Fruit fly (Drosophila melanogaster) whole organism, embryonic: ENCODE data around the gene Tomosyn.

ENCODE experiments used
- Atf-2 ChIP-seq: fragments of 200-800 bp; sonication (Bioruptor generic); optimal IDR thresholded peaks from 2 replicates; lab custom pipeline; 2016; ENCODE audit warnings: missing biosample characterization, missing genetic modification characterization
- Atf6 ChIP-seq: fragments of 200-800 bp; sonication (Bioruptor generic); IDR thresholded peaks from 2 replicates; pipeline ENCODE4 v1.3.6; 2022; ENCODE audit warnings: missing biosample characterization, missing genetic modification characterization
- Bdp1 ChIP-seq: fragments of 200-800 bp; sonication (Bioruptor generic); optimal IDR thresholded peaks from 3 replicates; lab custom pipeline; 2016; ENCODE audit warnings: missing biosample characterization, missing genetic modification characterization
- CG10147 ChIP-seq: fragments of 200-800 bp; sonication (Bioruptor generic); optimal IDR thresholded peaks from 2 replicates; lab custom pipeline; 2019; ENCODE audit warnings: missing biosample characterization, mild to moderate bottlenecking, missing genetic modification characterization, moderate library complexity
- CG10274 ChIP-seq: fragments of 200-800 bp; sonication (Bioruptor generic); optimal IDR thresholded peaks from 3 replicates; lab custom pipeline; 2017; ENCODE audit warnings: missing biosample characterization, mild to moderate bottlenecking, missing genetic modification characterization
- CG12236 ChIP-seq: fragments of 200-800 bp; sonication (Bioruptor generic); optimal IDR thresholded peaks from 2 replicates; lab custom pipeline; 2016; ENCODE audit warnings: missing biosample characterization, missing genetic modification characterization
- CG12299 ChIP-seq: fragments of 200-800 bp; sonication (Bioruptor generic); optimal IDR thresholded peaks from 2 replicates; lab custom pipeline; 2018; ENCODE audit warnings: missing biosample characterization, mild to moderate bottlenecking, missing genetic modification characterization
- CG12744 ChIP-seq: fragments of 200-800 bp; sonication (Bioruptor generic); optimal IDR thresholded peaks from 2 replicates; lab custom pipeline; 2016; ENCODE audit warnings: missing biosample characterization, missing genetic modification characterization
- CG15269 ChIP-seq: fragments of 200-800 bp; sonication (Bioruptor generic); optimal IDR thresholded peaks from 2 replicates; lab custom pipeline; 2018; ENCODE audit warnings: missing biosample characterization, mild to moderate bottlenecking, missing genetic modification characterization, moderate library complexity
- CG16815 ChIP-seq: fragments of 200-800 bp; sonication (Bioruptor generic); optimal IDR thresholded peaks from 3 replicates; lab custom pipeline; 2017; ENCODE audit warnings: missing biosample characterization, mild to moderate bottlenecking, missing genetic modification characterization
- CG17612 ChIP-seq: fragments of 200-800 bp; sonication (Bioruptor generic); IDR thresholded peaks from 2 replicates; pipeline ENCODE4 v1.3.6; 2022; ENCODE audit warnings: missing biosample characterization, missing genetic modification characterization
- CG3407 ChIP-seq: fragments of 200-800 bp; sonication (Bioruptor generic); optimal IDR thresholded peaks from 2 replicates; lab custom pipeline; 2018; ENCODE audit warnings: missing biosample characterization, mild to moderate bottlenecking, missing genetic modification characterization
- CG34422 ChIP-seq: fragments of 200-800 bp; sonication (Bioruptor generic); IDR thresholded peaks from 3 replicates; pipeline ENCODE4 v1.3.6; 2022; ENCODE audit warnings: missing biosample characterization, missing genetic modification characterization
- CG3838 ChIP-seq: fragments of 200-800 bp; sonication (Bioruptor generic); optimal IDR thresholded peaks from 3 replicates; lab custom pipeline; 2016; ENCODE audit warnings: missing biosample characterization, missing genetic modification characterization
- CG43689 ChIP-seq: fragments of 200-800 bp; sonication (Bioruptor generic); IDR thresholded peaks from 2 replicates; pipeline ENCODE4 v1.3.6; 2022; ENCODE audit warnings: missing biosample characterization, missing genetic modification characterization
- CG4404 ChIP-seq: fragments of 200-800 bp; sonication (Bioruptor generic); IDR thresholded peaks from 2 replicates; pipeline ENCODE4 v1.3.6; 2022; ENCODE audit warnings: missing biosample characterization, missing genetic modification characterization
- CG5180 ChIP-seq: fragments of 200-800 bp; sonication (Bioruptor generic); optimal IDR thresholded peaks from 3 replicates; lab custom pipeline; 2017; ENCODE audit warnings: missing biosample characterization, missing genetic modification characterization, mild to moderate bottlenecking, moderate library complexity, missing genetic modification reagents
- CG9932 ChIP-seq: fragments of 200-800 bp; sonication (Bioruptor generic); IDR thresholded peaks from 2 replicates; pipeline ENCODE4 v1.3.6; 2022; ENCODE audit warnings: missing biosample characterization, missing genetic modification characterization
- D19A ChIP-seq: fragments of 200-800 bp; optimal IDR thresholded peaks from 3 replicates; lab custom pipeline; 2019; ENCODE audit warnings: missing biosample characterization, mild to moderate bottlenecking, missing genetic modification characterization, moderate library complexity
- Dbx ChIP-seq: fragments of 200-800 bp; sonication (Bioruptor generic); IDR thresholded peaks from 3 replicates; pipeline ENCODE4 v1.3.6; 2022; ENCODE audit warnings: missing biosample characterization, missing genetic modification characterization
- GATAe ChIP-seq: fragments of 200-800 bp; sonication (Bioruptor generic); conservative IDR thresholded peaks from 2 replicates; pipeline ENCODE4 v1.3.6; 2022; ENCODE audit warnings: missing biosample characterization, missing genetic modification characterization
- Gsc ChIP-seq: fragments of 200-800 bp; sonication (Bioruptor generic); IDR thresholded peaks from 2 replicates; pipeline ENCODE4 v1.3.6; 2022; ENCODE audit warnings: missing biosample characterization, missing genetic modification characterization
- Hr51 ChIP-seq, 2 experiments: fragments of 200-800 bp; sonication (Bioruptor generic); optimal IDR thresholded peaks; 2 replicates in 1 of 2; 3 replicates in 1 of 2; lab custom pipeline; 2016 to 2018; ENCODE audit warnings: missing biosample characterization in 2 of 2, missing genetic modification characterization in 2 of 2, mild to moderate bottlenecking in 1 of 2, moderate library complexity in 1 of 2
- Mad ChIP-seq: fragments of 200-800 bp; sonication (Bioruptor generic); optimal IDR thresholded peaks from 2 replicates; lab custom pipeline; 2016; ENCODE audit warnings: missing biosample characterization, missing genetic modification characterization
- NFAT ChIP-seq: fragments of 200-800 bp; sonication (Bioruptor generic); IDR thresholded peaks from 2 replicates; pipeline ENCODE4 v1.3.6; 2022; ENCODE audit warnings: missing biosample characterization, missing genetic modification characterization
- Opbp ChIP-seq: fragments of 200-800 bp; sonication (Bioruptor generic); IDR thresholded peaks from 3 replicates; pipeline ENCODE4 v1.3.6; 2022; ENCODE audit warnings: missing biosample characterization, missing genetic modification characterization; ENCODE audit not compliant: partially characterized antibody
- Six4 ChIP-seq: fragments of 200-800 bp; sonication (Bioruptor generic); optimal IDR thresholded peaks from 2 replicates; lab custom pipeline; 2016; ENCODE audit warnings: missing biosample characterization, missing genetic modification characterization
- Xbp1 ChIP-seq: fragments of 200-800 bp; sonication (Bioruptor generic); optimal IDR thresholded peaks from 3 replicates; lab custom pipeline; 2016; ENCODE audit warnings: missing biosample characterization, mild to moderate bottlenecking, missing genetic modification characterization
- ab ChIP-seq: fragments of 200-800 bp; sonication (Bioruptor generic); optimal IDR thresholded peaks from 2 replicates; lab custom pipeline; 2016; ENCODE audit warnings: missing biosample characterization, missing genetic modification characterization
- abd-A ChIP-seq: fragments of 200-800 bp; sonication (Bioruptor generic); optimal IDR thresholded peaks from 3 replicates; lab custom pipeline; 2019; ENCODE audit warnings: missing biosample characterization, mild to moderate bottlenecking, missing genetic modification characterization, moderate library complexity
- btn ChIP-seq: fragments of 200-800 bp; sonication (Bioruptor generic); optimal IDR thresholded peaks from 2 replicates; lab custom pipeline; 2016; ENCODE audit warnings: missing biosample characterization, missing genetic modification characterization
- caup ChIP-seq: fragments of 200-800 bp; sonication (Bioruptor generic); optimal IDR thresholded peaks from 3 replicates; lab custom pipeline; 2017; ENCODE audit warnings: missing biosample characterization, mild to moderate bottlenecking, missing genetic modification characterization, moderate library complexity; ENCODE audit not compliant: severe bottlenecking
- croc ChIP-seq: fragments of 200-800 bp; sonication (Bioruptor generic); conservative IDR thresholded peaks from 3 replicates; pipeline ENCODE4 v1.3.6; 2022; ENCODE audit warnings: missing biosample characterization, missing genetic modification characterization
- da ChIP-seq: fragments of 200-800 bp; sonication (Bioruptor generic); optimal IDR thresholded peaks from 2 replicates; lab custom pipeline; 2016; ENCODE audit warnings: missing biosample characterization, missing genetic modification characterization
- exex ChIP-seq: fragments of 200-800 bp; sonication (Bioruptor generic); optimal IDR thresholded peaks from 4 replicates; lab custom pipeline; 2018; ENCODE audit warnings: missing biosample characterization, mild to moderate bottlenecking, missing genetic modification characterization, moderate library complexity
- h ChIP-seq: fragments of >200 bp; optimal IDR thresholded peaks from 2 replicates; lab custom pipeline; 2017
- ham ChIP-seq: fragments of 200-800 bp; sonication (Bioruptor generic); IDR thresholded peaks from 2 replicates; pipeline ENCODE4 v1.3.6; 2022; ENCODE audit warnings: missing biosample characterization, missing genetic modification characterization
- hkb ChIP-seq, 2 experiments: fragments of 200-800 bp in 1 of 2; fragments of >200 bp in 1 of 2; sonication (Bioruptor generic) in 1 of 2; IDR thresholded peaks in 1 of 2; optimal IDR thresholded peaks in 1 of 2; 2 replicates each; pipeline versions ENCODE4 v1.3.6 to Lab custom; 2017 to 2022; ENCODE audit warnings: missing biosample characterization in 1 of 2, missing genetic modification characterization in 1 of 2
- ind ChIP-seq: fragments of 200-800 bp; sonication (Bioruptor generic); optimal IDR thresholded peaks from 3 replicates; lab custom pipeline; 2016; ENCODE audit warnings: missing biosample characterization, missing genetic modification characterization
- oc ChIP-seq: fragments of 200-800 bp; sonication (Bioruptor generic); optimal IDR thresholded peaks from 2 replicates; lab custom pipeline; 2018; ENCODE audit warnings: missing biosample characterization, mild to moderate bottlenecking, missing genetic modification characterization, moderate library complexity
- odd ChIP-seq: fragments of 200-800 bp; sonication (Bioruptor generic); optimal IDR thresholded peaks from 2 replicates; lab custom pipeline; 2017; ENCODE audit warnings: missing biosample characterization, mild to moderate bottlenecking, missing genetic modification characterization
- onecut ChIP-seq: fragments of 200-800 bp; sonication (Bioruptor generic); IDR thresholded peaks from 2 replicates; pipeline ENCODE4 v1.3.6; 2022; ENCODE audit warnings: missing biosample characterization, missing genetic modification characterization
- psq ChIP-seq: fragments of 200-800 bp; sonication (Bioruptor generic); optimal IDR thresholded peaks from 2 replicates; lab custom pipeline; 2017; ENCODE audit warnings: missing biosample characterization, missing genetic modification characterization
- repo ChIP-seq: fragments of 200-800 bp; sonication (Bioruptor generic); optimal IDR thresholded peaks from 2 replicates; lab custom pipeline; 2016; ENCODE audit warnings: missing biosample characterization, missing genetic modification characterization
- sd ChIP-seq: fragments of 200-800 bp; sonication (Bioruptor generic); optimal IDR thresholded peaks from 3 replicates; lab custom pipeline; 2018; ENCODE audit warnings: missing biosample characterization, mild to moderate bottlenecking, missing genetic modification characterization, moderate library complexity
- sim ChIP-seq: fragments of 200-800 bp; sonication (Bioruptor generic); IDR thresholded peaks from 2 replicates; pipeline ENCODE4 v1.3.6; 2022; ENCODE audit warnings: missing biosample characterization, missing genetic modification characterization
- sna ChIP-seq: fragments of 200-800 bp; sonication (Bioruptor generic); IDR thresholded peaks from 2 replicates; pipeline ENCODE4 v1.3.6; 2022; ENCODE audit warnings: missing biosample characterization, missing genetic modification characterization; ENCODE audit not compliant: partially characterized antibody
- sr ChIP-seq: fragments of 200-800 bp; sonication (Bioruptor generic); IDR thresholded peaks from 3 replicates; pipeline ENCODE4 v1.3.6; 2022; ENCODE audit warnings: missing biosample characterization, missing genetic modification characterization
- trem ChIP-seq: fragments of 200-800 bp; optimal IDR thresholded peaks from 3 replicates; lab custom pipeline; 2019; ENCODE audit warnings: missing biosample characterization, mild to moderate bottlenecking, missing genetic modification characterization, moderate library complexity
- wor ChIP-seq: fragments of 200-800 bp; sonication (Bioruptor generic); IDR thresholded peaks from 2 replicates; pipeline ENCODE4 v1.3.6; 2022; ENCODE audit warnings: missing biosample characterization, missing genetic modification characterization
- zen2 ChIP-seq: fragments of 200-800 bp; sonication (Bioruptor generic); IDR thresholded peaks from 3 replicates; pipeline ENCODE4 v1.3.6; 2022; ENCODE audit warnings: missing biosample characterization, missing genetic modification characterization; ENCODE audit not compliant: partially characterized antibody

The Tomosyn gene

dm6 chrX:12629564-12629963, 1.8 kb upstream of the Tomosyn start, which contains the start of the genes Aven and CG2540 (continued):
- TF ChIP-seq hkb (optimal IDR thresholded peaks at IDR 0.05; lab: Kevin White, UChicago): no peak
- TF ChIP-seq hkb (GFP tag; IDR thresholded peaks at IDR 0.05; lab: Robert Waterston, UW): peak; percentile 77
- no peak for TF ChIP-seq CG12744 (GFP tag; lab: Kevin White, UChicago)
- no peak for TF ChIP-seq CG12236 (GFP tag; lab: Kevin White, UChicago)
- TF ChIP-seq croc (GFP tag; lab: Robert Waterston, UW): peak; percentile 37; the same call in 1 of the 3 replicates
- no peak for TF ChIP-seq GATAe
- peak; percentile 62 for TF ChIP-seq CG5180 (GFP tag; lab: Kevin White, UChicago)
- TF ChIP-seq Mad: no peak
- no peak for TF ChIP-seq zen2 (GFP tag; lab: Robert Waterston, UW)
- peak; percentile 32; the same call in 1 of the 2 replicates for TF ChIP-seq Atf6 (GFP tag; lab: Robert Waterston, UW)
- TF ChIP-seq sna (GFP tag; lab: Robert Waterston, UW): no peak
- TF ChIP-seq ab (GFP tag; lab: Kevin White, UChicago): no peak
- TF ChIP-seq repo (GFP tag; lab: Kevin White, UChicago): no peak
- TF ChIP-seq odd (GFP tag; lab: Kevin White, UChicago): peak; percentile 86
- TF ChIP-seq CG12299 (tag; lab: Kevin White, UChicago): peak; percentile 80
- TF ChIP-seq Atf-2 (GFP tag; lab: Kevin White, UChicago): no peak
- TF ChIP-seq Opbp (GFP tag; lab: Robert Waterston, UW): no peak
- peak; percentile 49; the same call in 1 of the 2 replicates for TF ChIP-seq onecut (GFP tag; lab: Robert Waterston, UW)
- no peak for TF ChIP-seq sr (GFP tag; lab: Robert Waterston, UW)
- TF ChIP-seq btn (GFP tag; lab: Kevin White, UChicago): no peak
- TF ChIP-seq CG15269 (tag; lab: Kevin White, UChicago): peak; percentile 88
- peak; percentile 33; the same call in 1 of the 3 replicates for TF ChIP-seq CG34422 (GFP tag; lab: Robert Waterston, UW)
- no peak for TF ChIP-seq ham (GFP tag; lab: Robert Waterston, UW)
- TF ChIP-seq trem (tag; lab: Kevin White, UChicago): peak; percentile 91
- no peak for TF ChIP-seq abd-A (tag; lab: Kevin White, UChicago)
- no peak for TF ChIP-seq da (GFP tag; lab: Kevin White, UChicago)
- TF ChIP-seq Xbp1 (GFP tag; lab: Kevin White, UChicago): peak; percentile 73
- TF ChIP-seq CG16815 (GFP tag; lab: Kevin White, UChicago): peak; percentile 37
- TF ChIP-seq CG9932 (GFP tag; lab: Robert Waterston, UW): peak; percentile 75
- TF ChIP-seq CG4404 (GFP tag; lab: Robert Waterston, UW): peak; percentile 45; the same call in 1 of the 2 replicates
- no peak for TF ChIP-seq sim
- peak; percentile 15; the same call in 1 of the 2 replicates for TF ChIP-seq NFAT (GFP tag; lab: Robert Waterston, UW)
- TF ChIP-seq Dbx: peak; percentile 71; the same call in 2 of the 3 replicates
- TF ChIP-seq caup (GFP tag; lab: Kevin White, UChicago): peak; percentile 86
- peak; percentile 59 for TF ChIP-seq ind
- no peak for TF ChIP-seq psq
- TF ChIP-seq CG3838 (GFP tag; lab: Kevin White, UChicago): no peak
- TF ChIP-seq wor (GFP tag; lab: Robert Waterston, UW): peak; percentile 50; the same call in 1 of the 2 replicates
- TF ChIP-seq CG43689: no peak
- peak; percentile 2 to 89 for TF ChIP-seq Hr51 (GFP tag; optimal IDR thresholded peaks at IDR 0.05; lab: Kevin White, UChicago)
- TF ChIP-seq Bdp1: no peak
- TF ChIP-seq sd (tag; lab: Kevin White, UChicago): peak; percentile 58
- peak; percentile 71 for TF ChIP-seq Six4 (GFP tag; lab: Kevin White, UChicago)
- TF ChIP-seq h (lab: Kevin White, UChicago): no peak
- peak; percentile 35 for TF ChIP-seq CG10274 (GFP tag; lab: Kevin White, UChicago)
- TF ChIP-seq CG17612 (GFP tag; lab: Robert Waterston, UW): no peak
- peak; percentile 85 for TF ChIP-seq D19A (tag; lab: Kevin White, UChicago)
- peak; percentile 77 for TF ChIP-seq oc (tag; lab: Kevin White, UChicago)
- TF ChIP-seq Gsc: no peak
- peak; percentile 76 for TF ChIP-seq exex (tag; lab: Kevin White, UChicago)
- TF ChIP-seq CG10147 (GFP tag; lab: Kevin White, UChicago): peak; percentile 87
- TF ChIP-seq CG3407: peak; percentile 70
